Worm (Caenorhabditis elegans): Measurements from ENCODE around the gene F48G7.4.
A peak's percentile ranks its signal among the peaks of the same experiment; 100 is the strongest.

The F48G7.4 gene

DNA sequence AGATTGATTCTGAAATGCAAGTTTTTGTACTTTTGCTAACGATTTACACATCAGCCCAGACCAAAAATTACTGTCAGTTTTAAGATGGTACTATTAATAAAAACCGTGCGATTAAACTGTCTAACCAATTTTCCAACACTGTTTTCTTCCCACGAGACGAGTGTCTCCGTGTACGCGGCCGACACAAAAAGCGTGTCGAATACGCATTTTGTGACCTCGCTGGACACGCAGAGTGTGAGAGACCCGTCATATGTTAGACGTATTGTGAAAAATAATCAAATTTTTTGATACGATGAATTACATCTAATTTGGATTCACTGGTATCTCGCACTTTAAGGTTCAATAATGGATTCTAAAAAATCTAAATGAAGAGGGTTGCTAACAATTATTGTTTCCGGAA is 16.4 kb downstream of the F48G7.4 start (continued):
- TF ChIP-seq unc-86 (tag; optimal IDR thresholded peaks at IDR 0.05), result no peak
- no peak for TF ChIP-seq mep-1 (tag; optimal IDR thresholded peaks at IDR 0.05)
- peak; percentile 80 for TF ChIP-seq nhr-85 (tag)
- TF ChIP-seq jun-1 (tag; optimal IDR thresholded peaks at IDR 0.05), result no peak
- TF ChIP-seq elt-2 (tag; optimal IDR thresholded peaks at IDR 0.05), result peak; percentile 29
- TF ChIP-seq C34B4.2 (tag; optimal IDR thresholded peaks at IDR 0.05), result no peak
- TF ChIP-seq F16B12.6 (tag; optimal IDR thresholded peaks at IDR 0.05), result no peak
- TF ChIP-seq lin-15B (tag; optimal IDR thresholded peaks at IDR 0.05), result no peak
- TF ChIP-seq lin-14 (GFP tag; optimal IDR thresholded peaks at IDR 0.05), result peak; percentile 95
- no peak for TF ChIP-seq mef-2 (tag; optimal IDR thresholded peaks at IDR 0.05)
- TF ChIP-seq lir-3 (tag; optimal IDR thresholded peaks at IDR 0.05; ENCODE audit: poor library complexity), result no peak
- TF ChIP-seq nhr-77 (tag; optimal IDR thresholded peaks at IDR 0.05), result no peak
- TF ChIP-seq nhr-76 (tag; optimal IDR thresholded peaks at IDR 0.05), result no peak
- no peak for TF ChIP-seq egl-13 (tag; optimal IDR thresholded peaks at IDR 0.05)
- no peak for TF ChIP-seq C04F5.9 (tag; optimal IDR thresholded peaks at IDR 0.05)
- no peak for TF ChIP-seq ama-1 (optimal IDR thresholded peaks at IDR 0.05)
- TF ChIP-seq fkh-10 (GFP tag; optimal IDR thresholded peaks at IDR 0.05), result no peak
- no peak for TF ChIP-seq fkh-8 (tag; optimal IDR thresholded peaks at IDR 0.05)
- TF ChIP-seq dpl-1 (GFP tag; optimal IDR thresholded peaks at IDR 0.05), result no peak
- no peak for TF ChIP-seq zag-1 (tag; optimal IDR thresholded peaks at IDR 0.05)
- peak; percentile 20 for TF ChIP-seq unc-130 (tag; optimal IDR thresholded peaks at IDR 0.05)
- peak; percentile 44 for TF ChIP-seq snu-23 (GFP tag; optimal IDR thresholded peaks at IDR 0.05)
- no peak for TF ChIP-seq hlh-4 (tag; optimal IDR thresholded peaks at IDR 0.05)
- peak; percentile 33 for TF ChIP-seq nhr-20 (tag; optimal IDR thresholded peaks at IDR 0.05)
- TF ChIP-seq hlh-17 (GFP tag; optimal IDR thresholded peaks at IDR 0.05; ENCODE audit: borderline replicate concordance), result no peak
- TF ChIP-seq lin-35 (GFP tag; optimal IDR thresholded peaks at IDR 0.05), result peak in 1 of 2 experiments; percentile 67
- no peak for TF ChIP-seq ceh-8 (GFP tag; optimal IDR thresholded peaks at IDR 0.05)
- no peak for TF ChIP-seq swsn-7 (tag; optimal IDR thresholded peaks at IDR 0.05)

DNA sequence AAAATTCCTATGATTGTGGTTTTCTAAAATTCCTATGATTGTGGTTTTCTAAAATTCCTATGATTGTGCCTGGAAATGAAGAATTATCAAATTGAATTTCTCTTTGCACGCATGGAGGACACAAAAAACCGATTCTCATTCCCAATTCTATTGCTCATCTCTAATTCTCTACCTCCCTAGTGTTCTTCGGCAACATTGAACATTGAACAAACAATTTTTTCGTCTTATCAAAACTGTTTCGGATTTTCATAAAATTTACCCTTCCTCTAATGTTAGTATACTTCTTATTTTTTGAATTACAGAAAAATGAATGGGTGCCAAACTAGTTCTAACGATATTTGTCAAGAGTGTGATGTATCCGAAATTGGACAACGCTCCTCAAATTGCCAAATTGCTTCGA is 17.0 kb downstream of the F48G7.4 start, which contains the start of gene pals-31:
Gene pals-31, plus strand, starts transcription at position 301 of the 400 bp plus-strand sequence.
- no peak for TF ChIP-seq nhr-12 (tag; optimal IDR thresholded peaks at IDR 0.05)
- TF ChIP-seq ceh-8 (GFP tag; optimal IDR thresholded peaks at IDR 0.05), result no peak
- TF ChIP-seq lin-39 (tag; optimal IDR thresholded peaks at IDR 0.05), result no peak
- TF ChIP-seq mdl-1 (tag; optimal IDR thresholded peaks at IDR 0.05), result no peak
- no peak for TF ChIP-seq ceh-90 (tag; optimal IDR thresholded peaks at IDR 0.05)
- TF ChIP-seq mef-2 (tag; optimal IDR thresholded peaks at IDR 0.05), result no peak
- no peak for TF ChIP-seq nhr-77 (tag; optimal IDR thresholded peaks at IDR 0.05)
- no peak for TF ChIP-seq fkh-4 (tag; optimal IDR thresholded peaks at IDR 0.05; ENCODE audit: borderline replicate concordance)
- TF ChIP-seq pqm-1 (tag; optimal IDR thresholded peaks at IDR 0.05), result no peak
- no peak for TF ChIP-seq unc-130 (tag; optimal IDR thresholded peaks at IDR 0.05)
- TF ChIP-seq Y116A8C.19 (tag; optimal IDR thresholded peaks at IDR 0.05; ENCODE audit: borderline replicate concordance), result no peak
- no peak for TF ChIP-seq isw-1 (GFP tag; IDR thresholded peaks at IDR 0.05)
- no peak for TF ChIP-seq ets-5 (GFP tag; IDR thresholded peaks at IDR 0.05)
- no peak for TF ChIP-seq nhr-84 (tag; optimal IDR thresholded peaks at IDR 0.05)
- TF ChIP-seq nhr-237 (tag; optimal IDR thresholded peaks at IDR 0.05), result no peak
- no peak for TF ChIP-seq nhr-71 (tag; optimal IDR thresholded peaks at IDR 0.05)
- no peak for TF ChIP-seq unc-62 (GFP tag; optimal IDR thresholded peaks at IDR 0.05)
- TF ChIP-seq ces-1 (GFP tag; optimal IDR thresholded peaks at IDR 0.05), result no peak
- TF ChIP-seq xbp-1 (tag; optimal IDR thresholded peaks at IDR 0.05), result no peak

All from whole organism, L1 larva.